Worm (Caenorhabditis elegans) whole organism, L4 larva: ENCODE results near the gene T23B12.11.

Experiments used
- F10B5.3 ChIP-seq: sonication (generic microtip); optimal IDR thresholded peaks from 2 replicates; lab custom pipeline; 2016; ENCODE audit warnings: mild to moderate bottlenecking, missing genetic modification characterization, missing compliant biosample characterization
- F26F4.8 ChIP-seq: fragments of 200-800 bp; sonication (Bioruptor generic); conservative IDR thresholded peaks from 2 replicates; pipeline ENCODE4 v1.3.6; 2022; ENCODE audit warnings: missing genetic modification characterization, missing compliant biosample characterization
- F37D6.2 ChIP-seq: sonication (generic microtip); optimal IDR thresholded peaks from 2 replicates; lab custom pipeline; 2016; ENCODE audit warnings: mild to moderate bottlenecking, missing genetic modification characterization, missing compliant biosample characterization
- R02D3.7 ChIP-seq: fragments of 150-350 bp; sonication (generic microtip); optimal IDR thresholded peaks from 3 replicates; lab custom pipeline; 2014; ENCODE audit warnings: missing biosample characterization, missing genetic modification characterization
- Y105C5A.15 ChIP-seq: fragments of 200-800 bp; sonication (Bioruptor generic); IDR thresholded peaks from 2 replicates; pipeline ENCODE4 v1.3.6; 2022; ENCODE audit warnings: missing genetic modification characterization, missing compliant biosample characterization
- Y48G9A.11 ChIP-seq: fragments of 200-800 bp; sonication (Bioruptor generic); IDR thresholded peaks from 2 replicates; pipeline ENCODE4 v1.3.6; 2022; ENCODE audit warnings: missing genetic modification reagents, missing genetic modification characterization, missing compliant biosample characterization
- Y5F2A.4 ChIP-seq: fragments of 200-800 bp; sonication (Bioruptor generic); optimal IDR thresholded peaks from 2 replicates; lab custom pipeline; 2018; ENCODE audit warnings: mild to moderate bottlenecking, missing genetic modification characterization, missing compliant biosample characterization
- Y75B8A.6 ChIP-seq: fragments of 200-800 bp; sonication (Bioruptor generic); IDR thresholded peaks from 2 replicates; pipeline ENCODE4 v1.3.6; 2022; ENCODE audit warnings: missing genetic modification reagents, missing genetic modification characterization, missing compliant biosample characterization
- ZK546.5 ChIP-seq, 2 experiments: sonication (generic microtip); optimal IDR thresholded peaks; 2 replicates each; lab custom pipeline; 2017; ENCODE audit warnings: missing biosample characterization in 2 of 2, missing genetic modification characterization in 2 of 2
- aly-2 ChIP-seq: sonication (generic microtip); optimal IDR thresholded peaks from 2 replicates; lab custom pipeline; 2018; ENCODE audit warnings: missing biosample characterization, missing genetic modification characterization
- ama-1 ChIP-seq: fragments of 150-350 bp; optimal IDR thresholded peaks from 2 replicates; lab custom pipeline; 2014; ENCODE audit warnings: inconsistent platforms, mixed read lengths
- arid-1 ChIP-seq: fragments of 200-800 bp; sonication (Bioruptor generic); conservative IDR thresholded peaks from 2 replicates; pipeline ENCODE4 v1.3.6; 2022; ENCODE audit warnings: missing genetic modification reagents, missing genetic modification characterization, missing compliant biosample characterization
- attf-4 ChIP-seq: sonication (generic microtip); optimal IDR thresholded peaks from 3 replicates; lab custom pipeline; 2017; ENCODE audit warnings: missing biosample characterization, missing genetic modification characterization
- ceh-62 ChIP-seq: sonication (generic microtip); optimal IDR thresholded peaks from 2 replicates; lab custom pipeline; 2017; ENCODE audit warnings: missing biosample characterization, missing genetic modification characterization
- ceh-82 ChIP-seq: sonication (generic microtip); optimal IDR thresholded peaks from 2 replicates; lab custom pipeline; 2017; ENCODE audit warnings: missing biosample characterization, missing genetic modification characterization
- cey-2 ChIP-seq: sonication (generic microtip); optimal IDR thresholded peaks from 3 replicates; lab custom pipeline; 2017; ENCODE audit warnings: missing genetic modification characterization, mild to moderate bottlenecking, missing compliant biosample characterization, antibody characterized with exemption, borderline replicate concordance; ENCODE audit not compliant: insufficient read depth
- ctbp-1 ChIP-seq: fragments of 200-800 bp; sonication (Bioruptor generic); IDR thresholded peaks from 2 replicates; pipeline ENCODE4 v1.3.6; 2022; ENCODE audit warnings: missing genetic modification reagents, missing genetic modification characterization, missing compliant biosample characterization
- daf-16 ChIP-seq, 3 experiments: sonication (generic microtip); optimal IDR thresholded peaks; 2 replicates each; lab custom pipeline; 2016 to 2017; ENCODE audit warnings: missing genetic modification characterization in 3 of 3, missing genetic modification reagents in 3 of 3, mild to moderate bottlenecking in 2 of 3, missing compliant biosample characterization in 2 of 3, missing biosample characterization in 1 of 3, moderate library complexity in 1 of 3
- daf-19 ChIP-seq: fragments of 200-800 bp; sonication (Bioruptor generic); conservative IDR thresholded peaks from 2 replicates; pipeline ENCODE4 v1.3.6; 2022; ENCODE audit warnings: missing genetic modification characterization, missing compliant biosample characterization
- dmd-6 ChIP-seq: fragments of 200-800 bp; sonication (Bioruptor generic); IDR thresholded peaks from 2 replicates; pipeline ENCODE4 v1.3.6; 2022; ENCODE audit warnings: missing genetic modification reagents, missing genetic modification characterization, missing compliant biosample characterization
- dmd-9 ChIP-seq: fragments of 200-800 bp; sonication (Bioruptor generic); IDR thresholded peaks from 2 replicates; pipeline ENCODE4 v1.3.6; 2022; ENCODE audit warnings: missing genetic modification reagents, missing genetic modification characterization, missing compliant biosample characterization
- duxl-1 ChIP-seq: sonication (generic microtip); optimal IDR thresholded peaks from 2 replicates; lab custom pipeline; 2016; ENCODE audit warnings: mild to moderate bottlenecking, missing genetic modification characterization, moderate library complexity, missing compliant biosample characterization; ENCODE audit not compliant: poor library complexity
- gei-8 ChIP-seq: fragments of 200-800 bp; sonication (Bioruptor generic); optimal IDR thresholded peaks from 2 replicates; lab custom pipeline; 2018; ENCODE audit warnings: mild to moderate bottlenecking, missing genetic modification characterization, missing compliant biosample characterization
- hmg-1.1 ChIP-seq: fragments of 200-800 bp; sonication (Bioruptor generic); IDR thresholded peaks from 2 replicates; pipeline ENCODE4 v1.3.6; 2022; ENCODE audit warnings: missing genetic modification reagents, missing genetic modification characterization, missing compliant biosample characterization
- lim-7 ChIP-seq: fragments of 200-800 bp; sonication (Bioruptor generic); IDR thresholded peaks from 2 replicates; pipeline ENCODE4 v1.3.6; 2022; ENCODE audit warnings: missing genetic modification characterization, missing compliant biosample characterization
- lin-38 ChIP-seq: fragments of 200-800 bp; sonication (Bioruptor generic); IDR thresholded peaks from 2 replicates; pipeline ENCODE4 v1.3.6; 2022; ENCODE audit warnings: missing genetic modification reagents, missing genetic modification characterization, missing compliant biosample characterization
- lir-3 ChIP-seq: sonication (generic microtip); optimal IDR thresholded peaks from 2 replicates; lab custom pipeline; 2016; ENCODE audit warnings: mild to moderate bottlenecking, missing genetic modification characterization, missing compliant biosample characterization
- mdt-29 ChIP-seq: fragments of 200-800 bp; sonication (Bioruptor generic); IDR thresholded peaks from 2 replicates; pipeline ENCODE4 v1.3.6; 2022; ENCODE audit warnings: missing genetic modification reagents, missing genetic modification characterization, missing compliant biosample characterization
- mep-1 ChIP-seq: fragments of 150-350 bp; sonication (generic microtip); optimal IDR thresholded peaks from 3 replicates; lab custom pipeline; 2014; ENCODE audit warnings: missing biosample characterization, missing genetic modification characterization
- mes-2 ChIP-seq: sonication (generic microtip); optimal IDR thresholded peaks from 2 replicates; lab custom pipeline; 2016; ENCODE audit warnings: missing genotype, mild to moderate bottlenecking, missing genetic modification characterization, missing compliant biosample characterization; ENCODE audit not compliant: poor library complexity, severe bottlenecking
- mxl-2 ChIP-seq: fragments of 200-800 bp; sonication (Bioruptor generic); conservative IDR thresholded peaks from 2 replicates; pipeline ENCODE4 v1.3.6; 2022; ENCODE audit warnings: missing genetic modification reagents, missing genetic modification characterization, missing compliant biosample characterization
- nhr-10 ChIP-seq: fragments of 150-350 bp; optimal IDR thresholded peaks from 2 replicates; lab custom pipeline; 2014; ENCODE audit warnings: missing biosample characterization, missing genetic modification characterization
- nhr-111 ChIP-seq: fragments of 200-800 bp; sonication (Bioruptor generic); optimal IDR thresholded peaks from 2 replicates; lab custom pipeline; 2018; ENCODE audit warnings: mild to moderate bottlenecking, missing genetic modification characterization, missing compliant biosample characterization
- nhr-28 ChIP-seq: fragments of 150-350 bp; optimal IDR thresholded peaks from 2 replicates; lab custom pipeline; 2014; ENCODE audit warnings: missing biosample characterization, missing genetic modification characterization
- nhr-41 ChIP-seq: fragments of 200-800 bp; sonication (Bioruptor generic); IDR thresholded peaks from 2 replicates; pipeline ENCODE4 v1.3.6; 2022; ENCODE audit warnings: missing genetic modification reagents, missing genetic modification characterization, missing compliant biosample characterization
- nhr-77 ChIP-seq: fragments of 150-350 bp; optimal IDR thresholded peaks from 2 replicates; lab custom pipeline; 2014; ENCODE audit warnings: missing biosample characterization, missing genetic modification characterization
- pha-4 ChIP-seq, 2 experiments: fragments of 150-350 bp in 1 of 2; fragments of 200-800 bp in 1 of 2; sonication (Bioruptor generic) in 1 of 2; IDR thresholded peaks in 1 of 2; optimal IDR thresholded peaks in 1 of 2; 2 replicates each; pipeline versions ENCODE4 v1.3.6 to Lab custom; 2014 to 2022; ENCODE audit warnings: missing genetic modification characterization in 2 of 2, missing genetic modification reagents in 2 of 2, missing biosample characterization in 1 of 2, missing compliant biosample characterization in 1 of 2
- php-3 ChIP-seq: fragments of 200-800 bp; sonication (Bioruptor generic); IDR thresholded peaks from 2 replicates; pipeline ENCODE4 v1.3.6; 2022; ENCODE audit warnings: missing genetic modification reagents, missing genetic modification characterization, missing compliant biosample characterization
- sdz-12 ChIP-seq: fragments of 200-800 bp; sonication (Bioruptor generic); optimal IDR thresholded peaks from 2 replicates; lab custom pipeline; 2018; ENCODE audit warnings: mild to moderate bottlenecking, missing genetic modification characterization, missing compliant biosample characterization
- snpc-1.2 ChIP-seq: fragments of 200-800 bp; sonication (Bioruptor generic); IDR thresholded peaks from 2 replicates; pipeline ENCODE4 v1.3.6; 2022; ENCODE audit warnings: missing genetic modification reagents, missing genetic modification characterization, missing compliant biosample characterization
- spr-3 ChIP-seq: fragments of 200-800 bp; sonication (Bioruptor generic); optimal IDR thresholded peaks from 2 replicates; lab custom pipeline; 2018; ENCODE audit warnings: mild to moderate bottlenecking, missing genetic modification characterization, missing compliant biosample characterization
- tag-97 ChIP-seq: fragments of 200-800 bp; sonication (Bioruptor generic); IDR thresholded peaks from 2 replicates; pipeline ENCODE4 v1.3.6; 2022; ENCODE audit warnings: missing genetic modification characterization, missing compliant biosample characterization
- tra-1 ChIP-seq: fragments of 200-800 bp; sonication (Bioruptor generic); IDR thresholded peaks from 2 replicates; pipeline ENCODE4 v1.3.6; 2022; ENCODE audit warnings: missing genetic modification reagents, missing genetic modification characterization, missing compliant biosample characterization
- unc-130 ChIP-seq: sonication (generic microtip); optimal IDR thresholded peaks from 2 replicates; lab custom pipeline; 2016; ENCODE audit warnings: missing genetic modification reagents, missing genetic modification characterization, missing compliant biosample characterization
- unc-39 ChIP-seq: sonication (generic microtip); optimal IDR thresholded peaks from 2 replicates; lab custom pipeline; 2017; ENCODE audit warnings: missing biosample characterization, missing genetic modification characterization
- vab-7 ChIP-seq: fragments of 200-800 bp; sonication (Bioruptor generic); IDR thresholded peaks from 2 replicates; pipeline ENCODE4 v1.3.6; 2022; ENCODE audit warnings: missing genetic modification reagents, missing genetic modification characterization, missing compliant biosample characterization
- zfp-2 ChIP-seq: sonication (generic microtip); optimal IDR thresholded peaks from 2 replicates; lab custom pipeline; 2016; ENCODE audit warnings: mild to moderate bottlenecking, missing genetic modification characterization, missing compliant biosample characterization
- zip-11 ChIP-seq: fragments of 200-800 bp; sonication (Bioruptor generic); IDR thresholded peaks from 2 replicates; pipeline ENCODE4 v1.3.6; 2022; ENCODE audit warnings: missing genetic modification characterization, missing compliant biosample characterization
- ztf-11 ChIP-seq: fragments of 150-350 bp; optimal IDR thresholded peaks from 2 replicates; lab custom pipeline; 2014; ENCODE audit warnings: missing biosample characterization, missing genetic modification characterization
- ztf-7 ChIP-seq: fragments of 150-350 bp; optimal IDR thresholded peaks from 2 replicates; lab custom pipeline; 2014; ENCODE audit warnings: missing biosample characterization, missing genetic modification characterization

The T23B12.11 gene

ce11 chrV:8495965-8496364 is 40.8 kb downstream of the T23B12.11 start:
- TF ChIP-seq Y5F2A.4: no peak
- no peak for TF ChIP-seq R02D3.7
- TF ChIP-seq unc-39: no peak
- TF ChIP-seq attf-4 (tag; lab: Kevin White, UChicago): no peak
- TF ChIP-seq Y48G9A.11 (GFP tag; lab: Robert Waterston, UW): peak; percentile 27; the same call in 1 of the 2 replicates
- no peak for TF ChIP-seq Y75B8A.6
- no peak for TF ChIP-seq duxl-1 (tag; lab: Kevin White, UChicago)
- TF ChIP-seq nhr-111 (GFP tag; lab: Kevin White, UChicago): peak; percentile 15
- TF ChIP-seq ztf-7: no peak
- TF ChIP-seq mep-1: peak; percentile 36
- peak; percentile 46; the same call in 1 of the 2 replicates for TF ChIP-seq tra-1
- TF ChIP-seq hmg-1.1 (GFP tag; lab: Robert Waterston, UW): 0 out of 2 replicates have a peak, but pooled peaks have one; percentile 45
- TF ChIP-seq dmd-9 (GFP tag; lab: Robert Waterston, UW): no peak
- no peak for TF ChIP-seq ama-1 (lab: Kevin White, UChicago)
- TF ChIP-seq php-3 (GFP tag; lab: Robert Waterston, UW): peak; percentile 56; the same call in 1 of the 2 replicates
- TF ChIP-seq F37D6.2 (tag; lab: Kevin White, UChicago): no peak
- TF ChIP-seq zip-11 (GFP tag; lab: Robert Waterston, UW): no peak
- no peak for TF ChIP-seq mxl-2 (GFP tag; lab: Robert Waterston, UW)
- TF ChIP-seq Y105C5A.15 (GFP tag; lab: Robert Waterston, UW): 0 out of 2 replicates have a peak, but pooled peaks have one; percentile 10
- peak in 1 of 2 experiments; percentile 55 for TF ChIP-seq daf-16 (GFP tag; optimal IDR thresholded peaks at IDR 0.05; lab: Kevin White, UChicago)
- peak; percentile 66 for TF ChIP-seq daf-16 (tag; optimal IDR thresholded peaks at IDR 0.05; lab: Kevin White, UChicago)
- no peak for TF ChIP-seq ztf-11 (tag; lab: Kevin White, UChicago)
- TF ChIP-seq spr-3 (GFP tag; lab: Kevin White, UChicago): peak; percentile 7
- peak; percentile 65 for TF ChIP-seq pha-4 (GFP tag; IDR thresholded peaks at IDR 0.05; lab: Robert Waterston, UW)
- no peak for TF ChIP-seq pha-4 (tag; optimal IDR thresholded peaks at IDR 0.05; lab: Kevin White, UChicago)
- TF ChIP-seq aly-2: no peak
- TF ChIP-seq unc-130: peak; percentile 36
- peak; percentile 34; the same call in 1 of the 2 replicates for TF ChIP-seq dmd-6
- TF ChIP-seq mdt-29: no peak; the same call in 1 of the 2 replicates
- no peak for TF ChIP-seq ceh-82 (tag; lab: Kevin White, UChicago)
- TF ChIP-seq ceh-62 (tag; lab: Kevin White, UChicago): no peak
- peak; percentile 72 for TF ChIP-seq ctbp-1 (GFP tag; lab: Robert Waterston, UW)
- peak; percentile 78 for TF ChIP-seq vab-7 (GFP tag; lab: Robert Waterston, UW)
- TF ChIP-seq F10B5.3 (tag; lab: Kevin White, UChicago): no peak
- TF ChIP-seq nhr-41 (GFP tag; lab: Robert Waterston, UW): peak; percentile 50; the same call in 1 of the 2 replicates
- peak; percentile 38 for TF ChIP-seq gei-8 (GFP tag; lab: Kevin White, UChicago)
- TF ChIP-seq tag-97 (GFP tag; lab: Robert Waterston, UW): no peak
- TF ChIP-seq nhr-10: no peak
- TF ChIP-seq lin-38 (GFP tag; lab: Robert Waterston, UW): peak; percentile 71
- no peak for TF ChIP-seq sdz-12 (GFP tag; lab: Kevin White, UChicago)
- peak; percentile 58 for TF ChIP-seq mes-2
- no peak for TF ChIP-seq cey-2 (tag; lab: Kevin White, UChicago)
- TF ChIP-seq nhr-77 (tag; lab: Kevin White, UChicago): no peak
- TF ChIP-seq nhr-28 (tag; lab: Kevin White, UChicago): no peak
- peak; percentile 69 for TF ChIP-seq snpc-1.2 (GFP tag; lab: Robert Waterston, UW)
- TF ChIP-seq arid-1: peak; percentile 43; the same call in 1 of the 2 replicates
- TF ChIP-seq lim-7: peak; percentile 69
- no peak for TF ChIP-seq ZK546.5 (tag; optimal IDR thresholded peaks at IDR 0.05; lab: Kevin White, UChicago)
- TF ChIP-seq daf-19 (GFP tag; lab: Robert Waterston, UW): peak; percentile 70
- 0 out of 2 replicates have a peak, but pooled peaks have one; percentile 41 for TF ChIP-seq F26F4.8
- peak; percentile 31 for TF ChIP-seq lir-3 (tag; lab: Kevin White, UChicago)
- TF ChIP-seq zfp-2 (tag; lab: Kevin White, UChicago): no peak
